Worm (Caenorhabditis elegans): Measurements from ENCODE around the gene frpr-9.

The frpr-9 gene

DNA sequence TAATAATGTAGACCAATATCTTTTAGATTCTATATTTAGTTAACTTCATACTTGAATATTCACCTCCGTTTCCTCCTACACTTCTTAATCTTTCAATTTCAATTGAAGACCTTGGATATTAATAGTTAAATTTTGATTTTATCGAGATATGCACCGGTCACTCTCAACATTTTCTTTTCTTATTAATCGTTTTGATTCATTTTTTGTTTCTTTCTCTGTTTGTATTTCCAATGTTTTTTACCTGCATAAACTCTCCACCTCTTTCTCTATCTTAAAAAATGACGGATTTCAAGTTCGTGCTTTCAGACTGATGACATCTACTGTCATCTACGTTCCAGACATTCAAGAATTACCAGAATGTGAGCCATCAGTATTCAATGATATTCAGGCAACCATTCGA is at the start of gene frpr-9:
TSS of gene frpr-9 (plus strand) at position 301 of the 400 bp plus-strand sequence.
- TF ChIP-seq alr-1 (tag; optimal IDR thresholded peaks at IDR 0.05) (no peak), nhr-10 (tag; optimal IDR thresholded peaks at IDR 0.05) (no peak), R02D3.7 (tag; optimal IDR thresholded peaks at IDR 0.05) (no peak), egl-27 (tag; optimal IDR thresholded peaks at IDR 0.05) (no peak)

- TF ChIP-seq nhr-6 (tag; optimal IDR thresholded peaks at IDR 0.05) (no peak), mbf-1 (tag; optimal IDR thresholded peaks at IDR 0.05) (no peak), alr-1 (tag; optimal IDR thresholded peaks at IDR 0.05) (no peak), dmd-4 (tag; optimal IDR thresholded peaks at IDR 0.05) (no peak), lin-39 (tag; optimal IDR thresholded peaks at IDR 0.05) (no peak), ZK546.5 (tag; optimal IDR thresholded peaks at IDR 0.05) (no peak), R02D3.7 (tag; optimal IDR thresholded peaks at IDR 0.05) (no peak), ama-1 (optimal IDR thresholded peaks at IDR 0.05) (no peak), sma-3 (GFP tag; optimal IDR thresholded peaks at IDR 0.05) (no peak), elt-3 (tag; optimal IDR thresholded peaks at IDR 0.05) (no peak), unc-62 (GFP tag; optimal IDR thresholded peaks at IDR 0.05) (no peak), blmp-1 (tag; optimal IDR thresholded peaks at IDR 0.05; ENCODE audit: insufficient read depth) (no peak), ztf-4 (tag; optimal IDR thresholded peaks at IDR 0.05) (no peak), mab-5 (tag; optimal IDR thresholded peaks at IDR 0.05) (no peak), zag-1 (tag; optimal IDR thresholded peaks at IDR 0.05) (no peak)
These were observed 49.7 kb upstream of the frpr-9 start, which contains the start of gene zip-9 for ce11 chrV:10942161-10942560. zip-9 (plus strand) TSS chrV:10942461.

DNA sequence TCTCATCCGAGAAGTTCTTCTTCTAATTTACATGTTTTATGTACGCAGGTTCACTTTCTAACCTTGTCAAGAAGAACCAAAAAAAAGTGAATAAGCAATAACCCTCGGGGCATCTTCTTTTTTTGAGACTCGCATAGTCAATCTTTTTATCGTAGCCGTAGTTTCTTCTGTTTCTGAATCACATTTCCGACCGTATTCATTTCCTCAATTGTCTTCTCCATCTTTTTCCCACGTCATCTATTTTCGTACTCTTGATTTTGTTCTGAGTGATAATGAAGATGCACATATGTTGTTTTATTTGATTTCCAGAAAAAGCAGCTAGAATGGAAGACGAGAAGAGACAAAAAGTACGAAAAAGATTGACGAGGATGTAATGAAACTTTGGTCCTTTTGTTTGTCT is 47.0 kb upstream of the frpr-9 start:
- peak in 1 of 2 experiments; percentile 15 for TF ChIP-seq lsy-2 (tag; optimal IDR thresholded peaks at IDR 0.05)
- no peak for TF ChIP-seq alr-1 (tag; optimal IDR thresholded peaks at IDR 0.05)
- TF ChIP-seq peb-1 (tag; optimal IDR thresholded peaks at IDR 0.05): no peak
- TF ChIP-seq skn-1 (tag; optimal IDR thresholded peaks at IDR 0.05): no peak
- no peak for TF ChIP-seq crh-2 (tag; optimal IDR thresholded peaks at IDR 0.05)
- TF ChIP-seq ceh-82 (tag; optimal IDR thresholded peaks at IDR 0.05): no peak

DNA sequence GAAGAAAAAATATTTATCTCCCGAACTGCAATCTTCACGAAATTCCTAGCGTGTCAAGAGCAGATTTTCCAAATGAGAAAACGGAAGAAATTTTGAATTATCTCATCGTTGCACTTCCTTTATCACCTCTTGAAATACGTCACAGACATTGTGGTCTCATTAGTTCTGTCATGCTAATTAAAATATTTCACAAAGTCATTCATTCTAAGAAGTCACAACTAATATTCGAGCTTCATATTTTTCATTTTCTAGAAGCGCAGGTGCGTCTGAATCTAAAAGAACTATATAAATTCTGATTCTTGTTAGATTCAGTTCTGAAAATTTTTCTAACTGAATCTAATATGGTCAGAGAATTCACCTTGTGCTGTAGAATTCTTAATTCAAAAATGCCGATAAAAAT is 44.7 kb upstream of the frpr-9 start:
- TF ChIP-seq lin-13 (GFP tag; optimal IDR thresholded peaks at IDR 0.05) (no peak), elt-3 (tag; optimal IDR thresholded peaks at IDR 0.05) (no peak), sma-3 (GFP tag; optimal IDR thresholded peaks at IDR 0.05) (no peak), ceh-16 (tag; optimal IDR thresholded peaks at IDR 0.05) (no peak), nhr-11 (tag; optimal IDR thresholded peaks at IDR 0.05) (no peak), peb-1 (tag; optimal IDR thresholded peaks at IDR 0.05) (no peak), mab-5 (tag; optimal IDR thresholded peaks at IDR 0.05) (no peak)

- TF ChIP-seq aly-2 (tag; optimal IDR thresholded peaks at IDR 0.05) (no peak), nhr-6 (tag; optimal IDR thresholded peaks at IDR 0.05) (no peak)
These were observed 44.0 kb upstream of the frpr-9 start, which contains the start of gene F17C11.2 for ce11 chrV:10947930-10948329. F17C11.2 (plus strand) TSS chrV:10948230.

DNA sequence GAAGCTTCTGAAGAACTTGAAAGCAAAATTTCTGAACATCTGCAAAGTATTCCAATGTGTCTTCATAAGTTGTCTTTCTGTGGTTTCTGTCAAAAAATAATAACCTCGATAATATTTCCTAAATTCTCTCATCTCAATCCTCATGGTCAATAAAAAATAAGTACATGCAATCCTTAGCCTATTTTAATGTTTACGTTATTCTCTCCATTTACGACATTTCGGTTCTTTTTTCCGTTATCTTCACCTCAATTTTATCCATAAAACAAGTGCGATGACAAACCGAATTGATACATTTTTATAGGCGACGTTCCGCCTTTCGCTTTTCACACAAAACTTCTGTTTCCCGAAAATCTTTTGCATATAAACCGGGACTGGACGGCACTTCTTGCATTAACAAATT is 42.4 kb upstream of the frpr-9 start, which contains the start of gene col-153:
TSS of gene col-153 (plus strand) at position 301 of the 400 bp plus-strand sequence.
- no peak for TF ChIP-seq dmd-4 (tag; optimal IDR thresholded peaks at IDR 0.05)
- TF ChIP-seq mdl-1 (tag; optimal IDR thresholded peaks at IDR 0.05): no peak
- no peak for TF ChIP-seq alr-1 (tag; optimal IDR thresholded peaks at IDR 0.05)
- no peak for TF ChIP-seq nhr-6 (tag; optimal IDR thresholded peaks at IDR 0.05)
- no peak for TF ChIP-seq blmp-1 (tag; optimal IDR thresholded peaks at IDR 0.05; ENCODE audit: insufficient read depth)
- TF ChIP-seq nhr-129 (tag; optimal IDR thresholded peaks at IDR 0.05): no peak
- TF ChIP-seq lin-11 (tag; optimal IDR thresholded peaks at IDR 0.05): no peak
- TF ChIP-seq sma-3 (GFP tag; optimal IDR thresholded peaks at IDR 0.05): no peak
- no peak for TF ChIP-seq ztf-4 (tag; optimal IDR thresholded peaks at IDR 0.05)
- no peak for TF ChIP-seq nhr-23 (tag; optimal IDR thresholded peaks at IDR 0.05)
- TF ChIP-seq ztf-11 (tag; optimal IDR thresholded peaks at IDR 0.05): no peak
- no peak for TF ChIP-seq ztf-1 (GFP tag; conservative IDR thresholded peaks at IDR 0.05)
- no peak for TF ChIP-seq ama-1 (optimal IDR thresholded peaks at IDR 0.05)
- TF ChIP-seq nhr-12 (tag; optimal IDR thresholded peaks at IDR 0.05): no peak
- TF ChIP-seq lsy-2 (tag; optimal IDR thresholded peaks at IDR 0.05): no peak

All from whole organism, L2 larva.